Fruit fly (Drosophila melanogaster): Measurements from ENCODE around the gene msk.
A peak's percentile ranks its signal among the peaks of the same experiment; 100 is the strongest.

Gene msk

DNA sequence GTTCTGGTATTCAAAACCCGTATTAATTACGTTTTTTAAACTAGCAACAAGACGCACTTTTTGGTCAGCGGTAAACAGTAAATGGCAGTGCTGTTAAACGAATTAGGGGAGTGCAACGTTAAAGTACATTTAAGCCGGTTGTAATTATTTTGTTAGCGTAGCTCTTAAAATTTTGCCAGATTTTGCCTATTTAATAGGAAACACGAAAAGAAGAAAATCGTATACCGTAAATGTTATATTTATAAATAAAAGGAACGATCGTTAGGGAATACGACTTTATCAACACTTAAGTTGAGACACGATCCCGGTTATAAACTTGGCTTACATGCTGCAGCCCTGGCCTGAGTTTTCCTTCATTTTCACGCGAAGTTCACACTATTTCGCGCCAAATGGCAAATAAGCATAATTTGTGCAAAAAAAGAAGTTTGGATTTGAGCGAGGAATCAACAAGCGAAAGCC, 21.5 kb downstream of the msk start, which contains the start of the genes Setx and mus301 (continued):
- TF ChIP-seq Fer1 (GFP tag; optimal IDR thresholded peaks at IDR 0.05) (no peak), gfzf (GFP tag; optimal IDR thresholded peaks at IDR 0.05) (peak; percentile 92), slbo (GFP tag; IDR thresholded peaks at IDR 0.05) (peak; percentile 90), CG32532 (GFP tag; IDR thresholded peaks at IDR 0.05) (peak; percentile 68), twi (tag; optimal IDR thresholded peaks at IDR 0.05) (no peak), CG13287 (GFP tag; IDR thresholded peaks at IDR 0.05; ENCODE audit: partially characterized antibody) (peak; percentile 49), CG9797 (GFP tag; optimal IDR thresholded peaks at IDR 0.05) (peak; percentile 76), Asciz (GFP tag; optimal IDR thresholded peaks at IDR 0.05) (peak; percentile 40), CG6683 (GFP tag; optimal IDR thresholded peaks at IDR 0.05) (no peak), Awh (GFP tag; IDR thresholded peaks at IDR 0.05) (no peak), CG1233 (GFP tag; optimal IDR thresholded peaks at IDR 0.05) (peak; percentile 49), lmd (GFP tag; IDR thresholded peaks at IDR 0.05) (peak; percentile 74), nerfin-2 (GFP tag; IDR thresholded peaks at IDR 0.05; ENCODE audit: partially characterized antibody) (no peak), Hr51 (GFP tag; optimal IDR thresholded peaks at IDR 0.05) (peak in 1 of 2 experiments; percentile 87), Antp (GFP tag; optimal IDR thresholded peaks at IDR 0.05) (peak; percentile 77), ssp (GFP tag; IDR thresholded peaks at IDR 0.05) (peak; percentile 72), CG16779 (GFP tag; IDR thresholded peaks at IDR 0.05) (no peak), bab2 (GFP tag; optimal IDR thresholded peaks at IDR 0.05) (peak; percentile 84), tio (GFP tag; optimal IDR thresholded peaks at IDR 0.05) (peak; percentile 78), slou (GFP tag; optimal IDR thresholded peaks at IDR 0.05) (peak; percentile 78), gsb-n (tag; optimal IDR thresholded peaks at IDR 0.05) (no peak), CG9932 (GFP tag; IDR thresholded peaks at IDR 0.05) (peak; percentile 94), amos (GFP tag; IDR thresholded peaks at IDR 0.05; ENCODE audit: partially characterized antibody) (peak; percentile 40; the same call in 1 of the 2 replicates), CG4854 (GFP tag; optimal IDR thresholded peaks at IDR 0.05) (peak; percentile 76), CG5245 (GFP tag; optimal IDR thresholded peaks at IDR 0.05) (peak; percentile 67), rib (GFP tag; IDR thresholded peaks at IDR 0.05) (peak; percentile 73), ab (GFP tag; optimal IDR thresholded peaks at IDR 0.05) (peak; percentile 65), CG12219 (GFP tag; optimal IDR thresholded peaks at IDR 0.05) (no peak), ato (GFP tag; IDR thresholded peaks at IDR 0.05; ENCODE audit: partially characterized antibody) (no peak), z (GFP tag; IDR thresholded peaks at IDR 0.05) (no peak), lilli (GFP tag; optimal IDR thresholded peaks at IDR 0.05) (peak; percentile 92), ac (GFP tag; optimal IDR thresholded peaks at IDR 0.05) (no peak), Lhr (GFP tag; optimal IDR thresholded peaks at IDR 0.05) (peak; percentile 95), Dad (GFP tag; optimal IDR thresholded peaks at IDR 0.05) (peak; percentile 80), ara (GFP tag; IDR thresholded peaks at IDR 0.05) (peak; percentile 59; the same call in 1 of the 2 replicates), CG31224 (GFP tag; IDR thresholded peaks at IDR 0.05) (peak; percentile 52; the same call in 1 of the 2 replicates), Bteb2 (GFP tag; optimal IDR thresholded peaks at IDR 0.05) (peak; percentile 89), tup (GFP tag; optimal IDR thresholded peaks at IDR 0.05) (peak; percentile 70), CG4360 (GFP tag; IDR thresholded peaks at IDR 0.05) (no peak), zfh1 (GFP tag; IDR thresholded peaks at IDR 0.05) (peak; percentile 73), Gug (GFP tag; IDR thresholded peaks at IDR 0.05) (peak; percentile 67; the same call in 2 of the 4 replicates), sc (optimal IDR thresholded peaks at IDR 0.05) (no peak), sc (GFP tag; optimal IDR thresholded peaks at IDR 0.05) (peak; percentile 34), sd (tag; optimal IDR thresholded peaks at IDR 0.05) (no peak), CG4820 (GFP tag; optimal IDR thresholded peaks at IDR 0.05) (peak; percentile 80), peb (GFP tag; IDR thresholded peaks at IDR 0.05) (no peak; the same call in 1 of the 2 replicates), p53 (GFP tag; optimal IDR thresholded peaks at IDR 0.05) (peak; percentile 70), CG18262 (tag; optimal IDR thresholded peaks at IDR 0.05) (no peak), Hr78 (GFP tag; optimal IDR thresholded peaks at IDR 0.05) (no peak), CG6791 (GFP tag; IDR thresholded peaks at IDR 0.05; ENCODE audit: partially characterized antibody) (no peak), otp (GFP tag; IDR thresholded peaks at IDR 0.05) (no peak)

Measured in whole organism, embryonic.